Worm (Caenorhabditis elegans): ENCODE results near the gene clh-1.

The clh-1 gene

DNA sequence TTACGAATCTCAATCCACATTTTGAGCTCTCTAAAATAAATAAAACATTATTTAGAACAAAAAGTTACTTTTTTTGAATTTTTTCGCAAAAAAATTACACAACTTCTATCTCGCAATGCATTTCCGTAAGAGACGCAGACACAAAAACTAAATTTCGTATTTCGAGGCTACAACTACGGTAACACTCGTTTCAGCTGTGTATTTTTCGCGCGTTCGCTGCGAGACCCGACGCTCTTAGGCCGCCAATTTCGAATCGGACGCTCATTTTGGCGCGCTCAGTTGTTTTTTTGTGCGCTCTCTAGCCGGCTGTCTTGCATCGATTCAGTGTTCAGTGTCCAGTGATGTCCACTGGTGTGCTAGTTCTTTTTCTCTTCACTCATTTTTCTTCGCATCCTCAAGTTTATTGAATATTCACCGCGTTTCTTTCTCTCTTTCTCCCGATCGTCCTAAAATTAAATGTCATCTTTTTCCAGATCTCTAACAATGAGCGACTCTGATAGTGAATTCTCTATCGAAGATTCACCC lies 18.5 kb upstream of the clh-1 start, which contains the start of the genes npp-3 and top-2:
TSS of gene npp-3 (minus strand) at position 115 of the 525 bp plus-strand sequence.
TSS of gene top-2 (plus strand) at position 475 of the 525 bp plus-strand sequence.
- peak; percentile 91 for TF ChIP-seq irx-1 (tag; optimal IDR thresholded peaks at IDR 0.05)
- no peak for TF ChIP-seq nhr-28 (tag; optimal IDR thresholded peaks at IDR 0.05)
- TF ChIP-seq nhr-11 (tag; optimal IDR thresholded peaks at IDR 0.05): peak; percentile 93
- TF ChIP-seq blmp-1 (tag; optimal IDR thresholded peaks at IDR 0.05): no peak
- TF ChIP-seq aha-1 (tag; optimal IDR thresholded peaks at IDR 0.05): peak; percentile 71
- TF ChIP-seq nhr-85 (tag): peak; percentile 97
- peak; percentile 80; the same call in 1 of the 2 replicates for TF ChIP-seq mab-9 (GFP tag; IDR thresholded peaks at IDR 0.05)
- TF ChIP-seq unc-30 (tag; optimal IDR thresholded peaks at IDR 0.05): no peak
- peak; percentile 69 for TF ChIP-seq sox-4 (tag; optimal IDR thresholded peaks at IDR 0.05)
- TF ChIP-seq nhr-19 (GFP tag; conservative IDR thresholded peaks at IDR 0.05): peak; percentile 94
- TF ChIP-seq lin-35 (GFP tag; optimal IDR thresholded peaks at IDR 0.05): peak; percentile 99 to 100
- no peak for TF ChIP-seq Y116A8C.19 (tag; optimal IDR thresholded peaks at IDR 0.05; ENCODE audit: borderline replicate concordance)
- no peak for TF ChIP-seq efl-3 (GFP tag; optimal IDR thresholded peaks at IDR 0.05)
- TF ChIP-seq nhr-12 (tag; optimal IDR thresholded peaks at IDR 0.05): no peak
- TF ChIP-seq unc-98 (GFP tag; IDR thresholded peaks at IDR 0.05): no peak
- TF ChIP-seq F16B12.6 (tag; optimal IDR thresholded peaks at IDR 0.05): peak; percentile 74
- TF ChIP-seq tbx-2 (tag; optimal IDR thresholded peaks at IDR 0.05): peak; percentile 95
- TF ChIP-seq hlh-17 (GFP tag; optimal IDR thresholded peaks at IDR 0.05; ENCODE audit: borderline replicate concordance): no peak
- TF ChIP-seq ceh-63 (GFP tag; optimal IDR thresholded peaks at IDR 0.05): no peak
- no peak for TF ChIP-seq alr-1 (tag; optimal IDR thresholded peaks at IDR 0.05; ENCODE audit: borderline replicate concordance)
- TF ChIP-seq pag-3 (tag; optimal IDR thresholded peaks at IDR 0.05; ENCODE audit: borderline replicate concordance, insufficient read depth): no peak
- TF ChIP-seq lin-13 (GFP tag; optimal IDR thresholded peaks at IDR 0.05): peak; percentile 95
- TF ChIP-seq vab-15 (tag; optimal IDR thresholded peaks at IDR 0.05): peak; percentile 86
- no peak for TF ChIP-seq ceh-90 (tag; optimal IDR thresholded peaks at IDR 0.05)
- no peak for TF ChIP-seq sptf-1 (tag; optimal IDR thresholded peaks at IDR 0.05)
- peak; percentile 92 for TF ChIP-seq nhr-77 (tag; optimal IDR thresholded peaks at IDR 0.05)
- no peak for TF ChIP-seq nhr-84 (tag; optimal IDR thresholded peaks at IDR 0.05)
- TF ChIP-seq nhr-47 (tag; optimal IDR thresholded peaks at IDR 0.05): peak; percentile 97
- no peak for TF ChIP-seq zag-1 (tag; optimal IDR thresholded peaks at IDR 0.05)
- no peak for TF ChIP-seq ces-1 (GFP tag; optimal IDR thresholded peaks at IDR 0.05)
- peak; percentile 95 for TF ChIP-seq fkh-8 (tag; optimal IDR thresholded peaks at IDR 0.05)
- TF ChIP-seq nhr-71 (tag; optimal IDR thresholded peaks at IDR 0.05): peak; percentile 97
- peak; percentile 73 for TF ChIP-seq nhr-237 (tag; optimal IDR thresholded peaks at IDR 0.05)
- no peak for TF ChIP-seq unc-62 (GFP tag; optimal IDR thresholded peaks at IDR 0.05)
- TF ChIP-seq hlh-4 (tag; optimal IDR thresholded peaks at IDR 0.05): no peak
- peak; percentile 56 for TF ChIP-seq elt-2 (tag; optimal IDR thresholded peaks at IDR 0.05)
- TF ChIP-seq zip-4 (GFP tag; optimal IDR thresholded peaks at IDR 0.05): peak; percentile 76
- peak; percentile 91 for TF ChIP-seq fos-1 (tag; optimal IDR thresholded peaks at IDR 0.05)
- peak; percentile 92 for TF ChIP-seq fkh-10 (GFP tag; optimal IDR thresholded peaks at IDR 0.05)
- peak; percentile 79 for TF ChIP-seq snpc-4 (tag; optimal IDR thresholded peaks at IDR 0.05)
- TF ChIP-seq C04F5.9 (tag; optimal IDR thresholded peaks at IDR 0.05): peak; percentile 89
- TF ChIP-seq dpl-1 (GFP tag; optimal IDR thresholded peaks at IDR 0.05): peak; percentile 99
- TF ChIP-seq ztf-4 (tag; optimal IDR thresholded peaks at IDR 0.05): peak; percentile 74
- TF ChIP-seq elt-3 (tag; optimal IDR thresholded peaks at IDR 0.05): peak in 4 of 6 experiments; percentile 2 to 93 (median 68)
- TF ChIP-seq egl-13 (tag; optimal IDR thresholded peaks at IDR 0.05): peak; percentile 89
- no peak for TF ChIP-seq ets-5 (GFP tag; IDR thresholded peaks at IDR 0.05)
- TF ChIP-seq swsn-7 (tag; optimal IDR thresholded peaks at IDR 0.05): peak; percentile 94
- TF ChIP-seq nhr-90 (tag; optimal IDR thresholded peaks at IDR 0.05; ENCODE audit: poor library complexity): peak; percentile 90
- TF ChIP-seq efl-1 (optimal IDR thresholded peaks at IDR 0.05): peak; percentile 98 to 99
- TF ChIP-seq efl-1 (GFP tag; optimal IDR thresholded peaks at IDR 0.05 in 1 of 2): peak; percentile 99 to 100
- peak; percentile 94 for TF ChIP-seq unc-130 (tag; optimal IDR thresholded peaks at IDR 0.05)
- peak; percentile 83 for TF ChIP-seq lin-39 (tag; optimal IDR thresholded peaks at IDR 0.05)
- peak; percentile 27 for TF ChIP-seq hpl-2 (GFP tag; optimal IDR thresholded peaks at IDR 0.05)
